Worm (Caenorhabditis elegans): ENCODE data around the gene T05A10.6.

DNA sequence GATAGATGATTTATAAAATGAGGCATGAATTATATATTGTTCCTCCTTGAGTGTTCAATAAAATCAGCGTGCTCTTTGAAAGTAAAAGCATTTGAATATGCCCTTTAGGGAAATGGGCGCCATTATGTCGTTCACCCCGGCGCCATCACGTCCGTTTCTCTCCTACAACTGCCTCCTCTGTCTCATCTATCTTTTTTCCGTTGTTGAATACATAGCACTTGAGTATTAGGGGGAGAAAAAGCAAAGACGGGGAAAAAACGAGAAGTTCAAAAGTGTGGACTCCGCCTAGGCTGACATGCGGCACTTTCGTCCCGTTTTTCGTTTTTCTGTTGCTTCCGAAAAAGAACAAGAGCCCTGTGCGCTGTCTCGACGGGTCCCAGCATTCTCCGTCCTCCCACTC, 26.9 kb downstream of the T05A10.6 start:
- TF ChIP-seq dmd-4 (tag; optimal IDR thresholded peaks at IDR 0.05; ENCODE audit: borderline replicate concordance) (no peak), pag-3 (tag; optimal IDR thresholded peaks at IDR 0.05; ENCODE audit: borderline replicate concordance) (no peak), C08G9.2 (tag; optimal IDR thresholded peaks at IDR 0.05) (no peak), eyg-1 (tag; optimal IDR thresholded peaks at IDR 0.05) (no peak)

Data from whole organism, late embryonic.